Worm (Caenorhabditis elegans): ENCODE data around the gene kat-1.

The kat-1 gene

ce11 chrII:7072590-7073536 lies 751 bp upstream of the kat-1 start (continued):
- peak; percentile 17 for TF ChIP-seq ceh-8 (GFP tag; optimal IDR thresholded peaks at IDR 0.05)
- peak; percentile 94 for TF ChIP-seq lin-14 (GFP tag; optimal IDR thresholded peaks at IDR 0.05)
- peak; percentile 86 for TF ChIP-seq pax-3 (tag; optimal IDR thresholded peaks at IDR 0.05)
- peak; percentile 81 for TF ChIP-seq xbp-1 (tag; optimal IDR thresholded peaks at IDR 0.05)
- no peak for TF ChIP-seq nhr-12 (tag; optimal IDR thresholded peaks at IDR 0.05)
- peak; percentile 59 for TF ChIP-seq unc-86 (tag; optimal IDR thresholded peaks at IDR 0.05)
- TF ChIP-seq lin-13 (GFP tag; optimal IDR thresholded peaks at IDR 0.05) = peak; percentile 54
- no peak for TF ChIP-seq jun-1 (tag; optimal IDR thresholded peaks at IDR 0.05)
- TF ChIP-seq dsc-1 (tag; optimal IDR thresholded peaks at IDR 0.05) = peak; percentile 75
- peak; percentile 8 for TF ChIP-seq fkh-10 (GFP tag; optimal IDR thresholded peaks at IDR 0.05)
- TF ChIP-seq ama-1 (optimal IDR thresholded peaks at IDR 0.05) = no peak
- peak; percentile 66 for TF ChIP-seq snpc-4 (tag; optimal IDR thresholded peaks at IDR 0.05)
- TF ChIP-seq F16B12.6 (tag; optimal IDR thresholded peaks at IDR 0.05) = peak; percentile 31
- peak; percentile 80 for TF ChIP-seq nhr-90 (tag; optimal IDR thresholded peaks at IDR 0.05; ENCODE audit: poor library complexity)
- TF ChIP-seq nhr-85 (tag) = peak; percentile 85
- TF ChIP-seq fkh-8 (tag; optimal IDR thresholded peaks at IDR 0.05) = peak; percentile 89
- peak; percentile 37 for TF ChIP-seq unc-130 (tag; optimal IDR thresholded peaks at IDR 0.05)
- TF ChIP-seq nhr-71 (tag; optimal IDR thresholded peaks at IDR 0.05) = peak; percentile 84
- TF ChIP-seq isw-1 (GFP tag; IDR thresholded peaks at IDR 0.05) = peak; percentile 76
- peak; percentile 74 for TF ChIP-seq tbx-2 (tag; optimal IDR thresholded peaks at IDR 0.05)
- no peak for TF ChIP-seq C34B4.2 (tag; optimal IDR thresholded peaks at IDR 0.05)
- TF ChIP-seq lin-15B (tag; optimal IDR thresholded peaks at IDR 0.05) = peak; percentile 70
- peak; percentile 84 for TF ChIP-seq nhr-47 (tag; optimal IDR thresholded peaks at IDR 0.05)
- TF ChIP-seq C04F5.9 (tag; optimal IDR thresholded peaks at IDR 0.05) = peak; percentile 67
- TF ChIP-seq unc-98 (GFP tag; IDR thresholded peaks at IDR 0.05) = peak; percentile 88
- no peak for TF ChIP-seq ets-5 (GFP tag; IDR thresholded peaks at IDR 0.05)
- TF ChIP-seq nhr-84 (tag; optimal IDR thresholded peaks at IDR 0.05) = no peak
- TF ChIP-seq lsy-2 (tag; optimal IDR thresholded peaks at IDR 0.05) = peak; percentile 71 to 91
- TF ChIP-seq ces-1 (GFP tag; optimal IDR thresholded peaks at IDR 0.05) = no peak
- peak; percentile 65 for TF ChIP-seq vab-15 (tag; optimal IDR thresholded peaks at IDR 0.05)
- TF ChIP-seq hlh-4 (tag; optimal IDR thresholded peaks at IDR 0.05) = peak; percentile 21
- TF ChIP-seq nhr-76 (tag; optimal IDR thresholded peaks at IDR 0.05) = no peak
- TF ChIP-seq blmp-1 (tag; optimal IDR thresholded peaks at IDR 0.05) = peak; percentile 55
- peak in 3 of 6 experiments; percentile 24 to 70 (median 42) for TF ChIP-seq elt-3 (tag; optimal IDR thresholded peaks at IDR 0.05)
- TF ChIP-seq lin-35 (GFP tag; optimal IDR thresholded peaks at IDR 0.05) = peak; percentile 72 to 78
- TF ChIP-seq ceh-82 (tag; optimal IDR thresholded peaks at IDR 0.05) = peak; percentile 22 to 34 (median 32)
- TF ChIP-seq sptf-1 (tag; optimal IDR thresholded peaks at IDR 0.05) = no peak

- TF ChIP-seq grh-1 (GFP tag; IDR thresholded peaks at IDR 0.05) (0 out of 2 replicates have a peak, but pooled peaks have one; percentile 5), nhr-90 (tag; optimal IDR thresholded peaks at IDR 0.05; ENCODE audit: poor library complexity) (no peak), nhr-76 (tag; optimal IDR thresholded peaks at IDR 0.05) (no peak), irx-1 (tag; optimal IDR thresholded peaks at IDR 0.05) (no peak), ztf-11 (tag; optimal IDR thresholded peaks at IDR 0.05) (no peak), unc-62 (GFP tag; optimal IDR thresholded peaks at IDR 0.05) (no peak), xbp-1 (tag; optimal IDR thresholded peaks at IDR 0.05) (no peak)
Measured at ce11 chrII:7075564-7076228, 2.1 kb downstream of the kat-1 start, which contains the start of gene T02G5.7. T02G5.7 (plus strand) TSS chrII:7075614.

Data from whole organism, L1 larva.